Worm (Caenorhabditis elegans): ENCODE results near the gene him-8.

The him-8 gene

ce11 chrIV:10599983-10600382, 38.3 kb downstream of the him-8 start, which contains the start of gene R09H10.1:
Gene R09H10.1, plus strand, starts transcription at chrIV:10600283.
- TF ChIP-seq C38D4.7 (GFP tag; optimal IDR thresholded peaks at IDR 0.05) (no peak), ceh-9 (tag; optimal IDR thresholded peaks at IDR 0.05) (no peak), tbx-7 (tag; optimal IDR thresholded peaks at IDR 0.05) (no peak), nfya-1 (tag; optimal IDR thresholded peaks at IDR 0.05) (no peak), hlh-15 (tag; optimal IDR thresholded peaks at IDR 0.05) (no peak), dve-1 (tag; optimal IDR thresholded peaks at IDR 0.05) (no peak), pros-1 (tag; optimal IDR thresholded peaks at IDR 0.05) (no peak), pha-2 (tag; optimal IDR thresholded peaks at IDR 0.05) (no peak), ahr-1 (tag; optimal IDR thresholded peaks at IDR 0.05) (no peak), fax-1 (tag; optimal IDR thresholded peaks at IDR 0.05) (no peak), C08G9.2 (tag; optimal IDR thresholded peaks at IDR 0.05) (no peak), tbx-2 (tag; optimal IDR thresholded peaks at IDR 0.05) (no peak), ceh-2 (tag; optimal IDR thresholded peaks at IDR 0.05) (no peak), gmeb-2 (tag; optimal IDR thresholded peaks at IDR 0.05) (no peak)

- TF ChIP-seq pqm-1 (tag; optimal IDR thresholded peaks at IDR 0.05): no peak
Observed at ce11 chrIV:10602644-10603043, 40.9 kb downstream of the him-8 start, which contains the start of gene R09H10.2. Gene R09H10.2, plus strand, starts transcription at chrIV:10602944.

ce11 chrIV:10606575-10607080, 44.9 kb downstream of the him-8 start, which contains the start of gene R09H10.3:
Gene R09H10.3, plus strand, starts transcription at chrIV:10607030.
- TF ChIP-seq elt-2 (tag; optimal IDR thresholded peaks at IDR 0.05) (peak; percentile 21), tbx-7 (tag; optimal IDR thresholded peaks at IDR 0.05) (no peak)

- TF ChIP-seq fkh-10 (GFP tag; optimal IDR thresholded peaks at IDR 0.05) (no peak), eyg-1 (tag; optimal IDR thresholded peaks at IDR 0.05) (no peak), ceh-18 (tag; optimal IDR thresholded peaks at IDR 0.05) (no peak), fax-1 (tag; optimal IDR thresholded peaks at IDR 0.05) (no peak), fkh-6 (tag; optimal IDR thresholded peaks at IDR 0.05) (no peak), ttx-3 (tag; optimal IDR thresholded peaks at IDR 0.05) (no peak), odd-2 (tag; optimal IDR thresholded peaks at IDR 0.05) (no peak), C08G9.2 (tag; optimal IDR thresholded peaks at IDR 0.05) (no peak), ceh-31 (tag; optimal IDR thresholded peaks at IDR 0.05) (no peak), ceh-14 (tag; optimal IDR thresholded peaks at IDR 0.05) (no peak), rnt-1 (tag; optimal IDR thresholded peaks at IDR 0.05) (no peak), ceh-45 (GFP tag; IDR thresholded peaks at IDR 0.05) (no peak)
Observed at ce11 chrIV:10608275-10608674, 46.6 kb downstream of the him-8 start, which contains the start of gene R09H10.6. Gene R09H10.6, plus strand, starts transcription at chrIV:10608575.

ce11 chrIV:10609920-10610319, 48.2 kb downstream of the him-8 start:
- TF ChIP-seq ahr-1 (tag; optimal IDR thresholded peaks at IDR 0.05) (no peak), ceh-31 (tag; optimal IDR thresholded peaks at IDR 0.05) (no peak), elt-2 (tag; optimal IDR thresholded peaks at IDR 0.05) (no peak), unc-55 (GFP tag; optimal IDR thresholded peaks at IDR 0.05) (no peak), ceh-34 (tag; optimal IDR thresholded peaks at IDR 0.05) (no peak), ceh-19 (GFP tag; optimal IDR thresholded peaks at IDR 0.05) (no peak), Y22D7AL.16 (tag; optimal IDR thresholded peaks at IDR 0.05) (no peak), tbx-7 (tag; optimal IDR thresholded peaks at IDR 0.05) (no peak), ceh-2 (tag; optimal IDR thresholded peaks at IDR 0.05) (no peak), ceh-30 (tag; optimal IDR thresholded peaks at IDR 0.05) (no peak), T23F11.4 (GFP tag; optimal IDR thresholded peaks at IDR 0.05) (no peak)

ce11 chrIV:10612281-10612680, 50.6 kb downstream of the him-8 start:
- no peak for TF ChIP-seq ceh-48 (tag; optimal IDR thresholded peaks at IDR 0.05)
- no peak for TF ChIP-seq nhr-11 (tag; optimal IDR thresholded peaks at IDR 0.05)
- TF ChIP-seq sox-2 (GFP tag; IDR thresholded peaks at IDR 0.05): no peak
- TF ChIP-seq ceh-30 (tag; optimal IDR thresholded peaks at IDR 0.05): no peak
